Worm (Caenorhabditis elegans): Measurements from ENCODE around the gene fic-1.
A peak's percentile ranks its signal among the peaks of the same experiment; 100 is the strongest.

fic-1 gene

ce11 chrIV:10935853-10936491, 1.3 kb upstream of the fic-1 start, which contains the start of gene lgg-2 (continued):
- TF ChIP-seq lir-3 (tag; optimal IDR thresholded peaks at IDR 0.05) (no peak), zip-2 (tag; optimal IDR thresholded peaks at IDR 0.05) (no peak), gei-8 (GFP tag; optimal IDR thresholded peaks at IDR 0.05) (peak; percentile 75), dmd-8 (GFP tag; IDR thresholded peaks at IDR 0.05) (no peak), mep-1 (tag; optimal IDR thresholded peaks at IDR 0.05) (peak; percentile 97), nhr-42 (GFP tag; IDR thresholded peaks at IDR 0.05) (peak; percentile 87), nhr-76 (tag; optimal IDR thresholded peaks at IDR 0.05) (peak; percentile 22), T26A8.4 (GFP tag; IDR thresholded peaks at IDR 0.05) (peak; percentile 87), nhr-28 (tag; optimal IDR thresholded peaks at IDR 0.05) (peak; percentile 96), ZK546.5 (tag; optimal IDR thresholded peaks at IDR 0.05) (no peak), sdz-12 (GFP tag; optimal IDR thresholded peaks at IDR 0.05) (no peak), cey-2 (tag; optimal IDR thresholded peaks at IDR 0.05; ENCODE audit: borderline replicate concordance, insufficient read depth) (peak; percentile 63), arid-1 (GFP tag; conservative IDR thresholded peaks at IDR 0.05) (peak; percentile 69; the same call in 1 of the 2 replicates), Y75B8A.6 (GFP tag; IDR thresholded peaks at IDR 0.05) (no peak), unc-130 (GFP tag; optimal IDR thresholded peaks at IDR 0.05) (no peak), lin-13 (GFP tag; optimal IDR thresholded peaks at IDR 0.05) (peak; percentile 89), ceh-32 (tag; optimal IDR thresholded peaks at IDR 0.05; ENCODE audit: poor library complexity) (peak; percentile 4), mxl-3 (GFP tag; optimal IDR thresholded peaks at IDR 0.05) (peak; percentile 84), mdl-1 (tag; optimal IDR thresholded peaks at IDR 0.05) (peak; percentile 69 to 96), spr-1 (tag; optimal IDR thresholded peaks at IDR 0.05) (peak; percentile 82), egl-43 (GFP tag; IDR thresholded peaks at IDR 0.05) (peak; percentile 65; the same call in 1 of the 2 replicates), pha-4 (GFP tag; IDR thresholded peaks at IDR 0.05) (peak; percentile 78), pha-4 (tag; optimal IDR thresholded peaks at IDR 0.05) (peak; percentile 98), madf-5 (GFP tag; IDR thresholded peaks at IDR 0.05) (no peak), php-3 (GFP tag; IDR thresholded peaks at IDR 0.05) (0 out of 2 replicates have a peak, but pooled peaks have one; percentile 55), tag-97 (GFP tag; IDR thresholded peaks at IDR 0.05) (no peak), dve-1 (tag; optimal IDR thresholded peaks at IDR 0.05; ENCODE audit: insufficient read depth) (peak; percentile 97), nhr-102 (tag; optimal IDR thresholded peaks at IDR 0.05) (peak; percentile 92), nhr-237 (tag; optimal IDR thresholded peaks at IDR 0.05) (no peak), daf-19 (GFP tag; conservative IDR thresholded peaks at IDR 0.05) (no peak), nhr-111 (GFP tag; optimal IDR thresholded peaks at IDR 0.05) (no peak), unc-62 (GFP tag; optimal IDR thresholded peaks at IDR 0.05 in 1 of 2) (peak in 1 of 2 experiments; percentile 99), unc-62 (tag; optimal IDR thresholded peaks at IDR 0.05) (peak; percentile 67), vab-7 (GFP tag; IDR thresholded peaks at IDR 0.05) (no peak), lin-15B (tag; optimal IDR thresholded peaks at IDR 0.05) (no peak), zfp-2 (tag; optimal IDR thresholded peaks at IDR 0.05) (peak; percentile 39), ztf-11 (tag; optimal IDR thresholded peaks at IDR 0.05) (no peak), mxl-2 (GFP tag; conservative IDR thresholded peaks at IDR 0.05) (0 out of 2 replicates have a peak, but pooled peaks have one; percentile 31), nhr-6 (tag; optimal IDR thresholded peaks at IDR 0.05) (peak; percentile 97), daf-16 (GFP tag; optimal IDR thresholded peaks at IDR 0.05) (peak; percentile 63 to 70), daf-16 (tag; optimal IDR thresholded peaks at IDR 0.05) (peak; percentile 93), lin-39 (tag; optimal IDR thresholded peaks at IDR 0.05) (peak; percentile 1), F44E2.7 (GFP tag; IDR thresholded peaks at IDR 0.05) (no peak), ceh-28 (tag; optimal IDR thresholded peaks at IDR 0.05) (peak; percentile 75), F37D6.2 (tag; optimal IDR thresholded peaks at IDR 0.05) (peak; percentile 80), Y48G9A.11 (GFP tag; IDR thresholded peaks at IDR 0.05) (no peak), T20F7.1 (GFP tag; optimal IDR thresholded peaks at IDR 0.05) (peak; percentile 83), ceh-44 (GFP tag; IDR thresholded peaks at IDR 0.05) (no peak), zag-1 (tag; optimal IDR thresholded peaks at IDR 0.05) (peak; percentile 26), hmg-1.1 (GFP tag; IDR thresholded peaks at IDR 0.05) (peak; percentile 87), lin-1 (GFP tag; IDR thresholded peaks at IDR 0.05) (peak; percentile 91)

All from whole organism, L4 larva.